Fruit fly (Drosophila melanogaster): Measurements from ENCODE around the gene CheA75a.

- TF ChIP-seq psq (optimal IDR thresholded peaks at IDR 0.05) (no peak), Sin3A (optimal IDR thresholded peaks at IDR 0.05) (no peak), Myc (optimal IDR thresholded peaks at IDR 0.05) (no peak), h (optimal IDR thresholded peaks at IDR 0.05) (no peak), insv (optimal IDR thresholded peaks at IDR 0.05) (no peak), ttk (optimal IDR thresholded peaks at IDR 0.05) (no peak)
Observed at dm6 chr3L:18235825-18236647, 15.9 kb upstream of the CheA75a start.

All from Kc167 (cell line).